Worm (Caenorhabditis elegans): Measurements from ENCODE around the gene fbxb-78.
"Not testable (repeated sequence)": the region's sequence is repeated elsewhere in the genome, so short reads cannot be mapped to it uniquely, and the experiment has no call there.

fbxb-78 gene

DNA sequence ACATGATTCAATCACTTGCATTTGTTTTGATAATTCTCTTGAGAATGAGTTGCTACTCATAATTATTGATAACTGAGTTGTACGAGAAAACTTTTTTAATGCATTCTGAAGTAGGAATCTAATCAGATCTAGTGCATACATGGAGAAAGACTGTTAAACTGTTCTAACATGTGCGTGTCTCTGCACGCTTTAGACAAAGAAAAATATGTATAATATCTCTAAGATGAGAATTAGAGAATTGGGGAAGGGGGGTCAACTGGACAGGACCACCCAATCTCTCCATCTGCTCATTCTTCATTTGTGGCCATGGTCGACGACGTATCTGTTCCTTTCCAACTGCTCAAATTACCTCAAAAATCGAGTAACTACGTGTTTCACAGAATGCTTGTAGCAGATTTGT lies at the start of gene fbxb-78:
TSS of gene fbxb-78 (plus strand) at position 301 of the 400 bp plus-strand sequence.
- TF ChIP-seq unc-62 (GFP tag; optimal IDR thresholded peaks at IDR 0.05), result no peak

ce11 chrIV:4688221-4688620 lies 49.1 kb upstream of the fbxb-78 start, which contains the start of gene bus-4:
bus-4 (plus strand) TSS chrIV:4688269.
- no peak for TF ChIP-seq unc-62 (GFP tag; optimal IDR thresholded peaks at IDR 0.05)

DNA sequence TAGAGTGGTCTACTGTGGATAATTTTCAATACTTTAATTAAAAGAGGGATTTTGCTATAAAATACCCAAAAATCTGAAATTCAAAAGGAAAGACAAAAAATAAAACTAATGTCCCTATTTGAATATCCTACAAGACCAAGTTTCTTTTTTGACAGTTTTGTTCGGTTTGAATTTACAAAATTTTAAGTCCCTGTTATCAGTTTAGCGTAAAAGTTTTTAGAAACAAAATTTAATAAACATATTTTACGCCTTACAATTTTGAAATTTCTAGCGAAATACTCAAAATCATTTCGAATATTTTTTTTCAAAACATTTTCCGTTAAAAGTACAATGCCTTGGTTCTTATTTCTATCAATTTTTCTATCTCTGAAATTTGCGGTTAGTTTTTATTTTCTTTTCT lies 44.9 kb upstream of the fbxb-78 start, which contains the start of gene spe-51:
TSS of gene spe-51 (plus strand) at position 301 of the 400 bp plus-strand sequence.
- no peak for TF ChIP-seq unc-62 (GFP tag; optimal IDR thresholded peaks at IDR 0.05)

DNA sequence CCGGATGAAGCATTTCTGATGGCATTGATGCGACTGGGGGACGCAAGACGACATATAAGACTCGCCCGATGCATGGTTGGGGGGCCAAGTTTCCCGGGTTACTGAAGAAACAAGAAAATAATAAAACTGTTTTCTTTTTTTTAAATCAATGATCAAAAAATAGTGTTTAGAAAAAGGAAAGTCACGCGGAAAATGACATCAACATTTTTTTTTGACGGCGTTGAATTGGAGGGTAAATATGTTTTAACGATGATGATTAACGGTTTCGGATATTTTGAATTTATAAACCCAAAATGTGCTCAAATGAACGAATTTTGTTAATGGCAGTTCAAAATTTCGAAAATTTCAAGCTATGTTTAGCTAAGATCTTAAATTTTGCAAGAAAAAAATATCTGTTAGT lies 33.4 kb upstream of the fbxb-78 start, which contains the start of gene ogdh-1:
TSS of gene ogdh-1 (minus strand) at position 101 of the 400 bp plus-strand sequence.
- no peak for TF ChIP-seq unc-62 (GFP tag; optimal IDR thresholded peaks at IDR 0.05)

- TF ChIP-seq unc-62 (GFP tag; optimal IDR thresholded peaks at IDR 0.05), result no peak
Observed at ce11 chrIV:4705182-4705581, 32.2 kb upstream of the fbxb-78 start.

ce11 chrIV:4705922-4706321 lies 31.4 kb upstream of the fbxb-78 start:
- TF ChIP-seq unc-62 (GFP tag; optimal IDR thresholded peaks at IDR 0.05), result no peak

DNA sequence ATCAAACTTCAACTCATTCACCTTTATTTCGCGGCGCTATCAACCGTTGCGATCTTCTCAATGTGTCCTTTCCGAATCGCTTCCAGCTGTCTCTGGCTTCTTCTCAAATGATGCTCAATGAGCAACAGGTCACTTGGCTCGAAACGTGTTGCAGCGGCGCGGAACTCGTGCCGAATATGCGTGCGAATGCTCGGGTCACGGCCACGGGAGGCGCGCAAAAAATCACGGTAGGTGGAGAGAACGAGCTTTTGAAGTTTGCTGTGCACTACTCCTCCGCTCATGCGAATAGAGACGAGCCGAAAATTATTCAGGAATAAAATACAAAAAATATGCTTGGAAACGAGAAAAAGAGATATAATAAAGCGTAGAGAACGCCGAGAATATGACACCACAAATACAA lies 26.9 kb upstream of the fbxb-78 start, which contains the start of gene cif-1:
TSS of gene cif-1 (minus strand) at position 297 of the 400 bp plus-strand sequence.
- no peak for TF ChIP-seq unc-62 (GFP tag; optimal IDR thresholded peaks at IDR 0.05)

DNA sequence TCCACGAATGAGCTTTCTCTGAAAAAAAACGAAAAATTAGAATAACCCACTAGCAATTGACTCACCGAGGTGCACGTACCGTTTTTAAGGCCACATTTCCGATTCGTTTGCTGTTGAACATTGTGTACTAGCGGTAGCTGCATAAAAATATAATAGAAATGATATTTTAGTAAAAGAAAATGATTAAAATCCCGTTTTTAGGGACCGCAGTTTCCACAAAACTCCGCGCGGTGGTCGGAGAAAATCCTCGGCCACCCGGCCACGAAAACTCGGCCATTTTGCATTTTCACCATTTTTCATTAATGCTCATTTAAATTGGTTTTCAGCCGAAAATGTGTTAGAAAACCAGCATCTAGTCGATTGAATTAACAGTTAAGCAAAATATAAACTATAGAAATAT lies 25.0 kb upstream of the fbxb-78 start, which contains the start of gene yars-2:
TSS of gene yars-2 (minus strand) at position 249 of the 400 bp plus-strand sequence.
- TF ChIP-seq unc-62 (GFP tag; optimal IDR thresholded peaks at IDR 0.05), result no peak

ce11 chrIV:4715785-4716184 lies 21.6 kb upstream of the fbxb-78 start, which contains the start of gene miro-1:
miro-1 (minus strand) TSS chrIV:4715807.
- TF ChIP-seq unc-62 (GFP tag; optimal IDR thresholded peaks at IDR 0.05), result not testable (repeated sequence)

DNA sequence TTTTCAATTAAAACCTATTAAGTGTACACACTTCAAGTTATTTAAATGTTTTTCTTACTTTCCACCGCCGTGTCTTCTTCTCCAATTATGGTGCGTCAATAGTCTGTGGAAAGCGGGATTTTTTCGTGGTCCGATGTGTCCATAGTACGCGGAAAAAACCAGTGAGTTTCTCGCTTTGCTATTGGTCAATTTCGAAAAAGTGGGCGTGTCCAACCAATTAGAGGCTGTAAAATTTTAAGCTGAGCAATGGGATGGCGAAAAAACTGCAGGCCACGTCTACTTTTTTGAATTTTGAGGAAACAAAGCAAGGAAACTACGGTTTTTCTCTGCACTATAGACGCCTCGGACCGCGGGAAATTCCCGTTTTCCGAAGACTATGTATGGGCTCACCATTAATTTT lies 13.7 kb upstream of the fbxb-78 start:
- no peak for TF ChIP-seq unc-62 (GFP tag; optimal IDR thresholded peaks at IDR 0.05)

ce11 chrIV:4724562-4724961 lies 12.8 kb upstream of the fbxb-78 start, which contains the start of gene K08F11.1:
K08F11.1 (plus strand) TSS chrIV:4724862.
- TF ChIP-seq unc-62 (GFP tag; optimal IDR thresholded peaks at IDR 0.05), result no peak

ce11 chrIV:4742480-4742879 lies 5.1 kb downstream of the fbxb-78 start:
- TF ChIP-seq unc-62 (GFP tag; optimal IDR thresholded peaks at IDR 0.05), result no peak

ce11 chrIV:4744167-4744566 lies 6.8 kb downstream of the fbxb-78 start, which contains the start of gene hoe-1:
hoe-1 (minus strand) TSS chrIV:4744267.
- TF ChIP-seq unc-62 (GFP tag; optimal IDR thresholded peaks at IDR 0.05), result no peak

DNA sequence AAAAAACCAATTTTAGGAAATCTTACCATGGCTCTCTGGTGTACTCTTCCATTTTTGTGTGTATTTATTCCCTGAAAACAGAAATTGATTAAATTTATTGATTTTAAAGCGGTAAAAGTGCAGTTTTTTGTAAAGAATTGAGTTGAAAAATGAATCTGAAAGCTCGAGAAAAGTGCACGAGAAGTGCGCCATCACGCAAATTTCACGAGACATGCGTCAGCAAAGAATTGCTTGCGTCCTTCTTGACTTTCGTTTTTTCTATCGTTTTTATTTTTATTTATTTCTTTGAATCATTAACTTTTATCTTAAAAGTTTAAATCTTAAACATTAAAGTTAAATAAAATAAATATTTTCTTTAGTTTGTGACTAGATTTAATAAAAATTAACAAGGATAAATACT lies 8.1 kb downstream of the fbxb-78 start, which contains the start of gene timm-17B.1:
TSS of gene timm-17B.1 (minus strand) at position 71 of the 400 bp plus-strand sequence.
- TF ChIP-seq unc-62 (GFP tag; optimal IDR thresholded peaks at IDR 0.05), result no peak

- no peak for TF ChIP-seq unc-62 (GFP tag; optimal IDR thresholded peaks at IDR 0.05)
Observed at ce11 chrIV:4747553-4747952, 10.2 kb downstream of the fbxb-78 start, which contains the start of gene tctn-1. tctn-1 (minus strand) TSS chrIV:4747832.

- TF ChIP-seq unc-62 (GFP tag; optimal IDR thresholded peaks at IDR 0.05), result no peak
Observed at ce11 chrIV:4748408-4749105, 11.2 kb downstream of the fbxb-78 start, which contains the start of gene cyc-2.1. cyc-2.1 (minus strand) TSS chrIV:4749012.

- TF ChIP-seq unc-62 (GFP tag; optimal IDR thresholded peaks at IDR 0.05), result no peak
Observed at ce11 chrIV:4749155-4749554, 11.8 kb downstream of the fbxb-78 start.

Measured in whole organism, dauer.